Fruit fly (Drosophila melanogaster) whole organism, pupa: ENCODE data around the gene CG12268.

Experiments
- CG10348 ChIP-seq: fragments of 200-800 bp; sonication (Bioruptor generic); IDR thresholded peaks from 2 replicates; pipeline ENCODE4 v1.3.6; 2022; ENCODE audit warnings: missing biosample characterization, missing genetic modification characterization
- CG12605 ChIP-seq: fragments of 200-800 bp; sonication (Bioruptor generic); IDR thresholded peaks from 2 replicates; pipeline ENCODE4 v1.3.6; 2022; ENCODE audit warnings: missing biosample characterization, missing genetic modification characterization
- CG13204 ChIP-seq: fragments of 200-800 bp; sonication (Bioruptor generic); optimal IDR thresholded peaks from 2 replicates; lab custom pipeline; 2018; ENCODE audit warnings: missing biosample characterization, mild to moderate bottlenecking, missing genetic modification characterization, moderate library complexity
- CG14655 ChIP-seq: fragments of 200-800 bp; sonication (Bioruptor generic); optimal IDR thresholded peaks from 3 replicates; lab custom pipeline; 2017; ENCODE audit warnings: mild to moderate bottlenecking, missing biosample characterization, missing genetic modification reagents, missing genetic modification characterization
- CG15710 ChIP-seq: fragments of 200-800 bp; sonication (Bioruptor generic); optimal IDR thresholded peaks from 2 replicates; lab custom pipeline; 2018; ENCODE audit warnings: missing biosample characterization, mild to moderate bottlenecking, missing genetic modification characterization, moderate library complexity
- CG17806 ChIP-seq: fragments of 200-800 bp; sonication (Bioruptor generic); optimal IDR thresholded peaks from 2 replicates; lab custom pipeline; 2018; ENCODE audit warnings: missing biosample characterization, mild to moderate bottlenecking, missing genetic modification characterization, moderate library complexity
- CG32121 ChIP-seq: fragments of 200-800 bp; sonication (Bioruptor generic); IDR thresholded peaks from 2 replicates; pipeline ENCODE4 v1.3.6; 2022; ENCODE audit warnings: missing biosample characterization, missing genetic modification characterization
- CG34367 ChIP-seq: fragments of 200-800 bp; sonication (Bioruptor generic); optimal IDR thresholded peaks from 2 replicates; lab custom pipeline; 2018; ENCODE audit warnings: missing biosample characterization, mild to moderate bottlenecking, missing genetic modification characterization
- CG4496 ChIP-seq: fragments of 200-800 bp; sonication (Bioruptor generic); IDR thresholded peaks from 3 replicates; pipeline ENCODE4 v1.3.6; 2022; ENCODE audit warnings: missing biosample characterization, missing genetic modification characterization
- CG8159 ChIP-seq: fragments of 200-800 bp; sonication (Bioruptor generic); optimal IDR thresholded peaks from 3 replicates; lab custom pipeline; 2018; ENCODE audit warnings: missing biosample characterization, mild to moderate bottlenecking, missing genetic modification characterization, moderate library complexity
- CG8301 ChIP-seq: fragments of 200-800 bp; sonication (Bioruptor generic); optimal IDR thresholded peaks from 2 replicates; lab custom pipeline; 2018; ENCODE audit warnings: missing biosample characterization, mild to moderate bottlenecking, missing genetic modification characterization
- CG9948 ChIP-seq: fragments of 200-800 bp; sonication (Bioruptor generic); optimal IDR thresholded peaks from 2 replicates; lab custom pipeline; 2018; ENCODE audit warnings: missing biosample characterization, mild to moderate bottlenecking, missing genetic modification characterization, moderate library complexity
- D1 ChIP-seq: fragments of 200-800 bp; sonication (Bioruptor generic); optimal IDR thresholded peaks from 2 replicates; lab custom pipeline; 2018; ENCODE audit warnings: missing biosample characterization, mild to moderate bottlenecking, missing genetic modification characterization, moderate library complexity
- EcR ChIP-seq: fragments of 200-800 bp; sonication (Bioruptor generic); optimal IDR thresholded peaks from 3 replicates; lab custom pipeline; 2019; ENCODE audit warnings: missing biosample characterization, missing genetic modification characterization, mild to moderate bottlenecking, moderate library complexity, missing genetic modification reagents
- Ets98B ChIP-seq: fragments of 200-800 bp; sonication (Bioruptor generic); IDR thresholded peaks from 2 replicates; pipeline ENCODE4 v1.3.6; 2022; ENCODE audit warnings: missing biosample characterization, missing genetic modification characterization
- Pif1A ChIP-seq: fragments of 200-800 bp; sonication (Bioruptor generic); optimal IDR thresholded peaks from 3 replicates; lab custom pipeline; 2016; ENCODE audit warnings: missing biosample characterization, missing genetic modification characterization
- Pif1B ChIP-seq: fragments of 200-800 bp; sonication (Bioruptor generic); optimal IDR thresholded peaks from 3 replicates; lab custom pipeline; 2016; ENCODE audit warnings: missing biosample characterization, missing genetic modification characterization
- Snoo ChIP-seq: fragments of 200-800 bp; sonication (Bioruptor generic); optimal IDR thresholded peaks from 3 replicates; lab custom pipeline; 2017; ENCODE audit warnings: missing biosample characterization, mild to moderate bottlenecking, missing genetic modification characterization, inconsistent platforms
- fd96Ca ChIP-seq: fragments of 200-800 bp; sonication (Bioruptor generic); IDR thresholded peaks from 3 replicates; pipeline ENCODE4 v1.3.6; 2022; ENCODE audit warnings: missing biosample characterization, missing genetic modification characterization
- gl ChIP-seq: fragments of 200-800 bp; sonication (Bioruptor generic); optimal IDR thresholded peaks from 2 replicates; lab custom pipeline; 2018; ENCODE audit warnings: missing biosample characterization, mild to moderate bottlenecking, missing genetic modification characterization
- rn ChIP-seq: fragments of 200-800 bp; sonication (Bioruptor generic); IDR thresholded peaks from 2 replicates; pipeline ENCODE4 v1.3.6; 2022; ENCODE audit warnings: missing biosample characterization, missing genetic modification characterization

The CG12268 gene

dm6 chr3R:23964913-23965718 lies 16.9 kb upstream of the CG12268 start:
- TF ChIP-seq Ets98B (GFP tag; lab: Robert Waterston, UW) (0 out of 2 replicates have a peak, but pooled peaks have one; percentile 10), CG15710 (no peak), EcR (GFP tag; lab: Kevin White, UChicago) (no peak), CG14655 (GFP tag; lab: Kevin White, UChicago) (no peak), Snoo (tag; lab: Kevin White, UChicago) (no peak), gl (no peak)

dm6 chr3R:23962781-23963222 lies 14.6 kb upstream of the CG12268 start, which contains the start of gene CG31140:
Gene CG31140 (plus strand): TSS chr3R:23963180.
- peak; percentile 63; the same call in 1 of the 2 replicates for TF ChIP-seq Ets98B (GFP tag; lab: Robert Waterston, UW)
- peak; percentile 95 for TF ChIP-seq CG13204 (GFP tag; lab: Kevin White, UChicago)
- TF ChIP-seq CG17806 = no peak
- TF ChIP-seq Pif1B (GFP tag; lab: Kevin White, UChicago) = peak; percentile 49
- TF ChIP-seq fd96Ca (GFP tag; lab: Robert Waterston, UW) = 0 out of 3 replicates have a peak, but pooled peaks have one; percentile 57
- peak; percentile 32 for TF ChIP-seq CG14655 (GFP tag; lab: Kevin White, UChicago)
- no peak for TF ChIP-seq Pif1A (GFP tag; lab: Kevin White, UChicago)
- peak; percentile 63; the same call in 1 of the 2 replicates for TF ChIP-seq CG12605
- peak; percentile 81 for TF ChIP-seq CG4496 (GFP tag; lab: Robert Waterston, UW)
- TF ChIP-seq CG32121 (GFP tag; lab: Robert Waterston, UW) = peak; percentile 45; the same call in 1 of the 2 replicates
- TF ChIP-seq CG8159 (tag; lab: Kevin White, UChicago) = no peak

- no peak for TF ChIP-seq D1
- TF ChIP-seq CG32121 (GFP tag; lab: Robert Waterston, UW) = no peak
- no peak for TF ChIP-seq Ets98B (GFP tag; lab: Robert Waterston, UW)
- TF ChIP-seq CG10348 (GFP tag; lab: Robert Waterston, UW) = no peak
- TF ChIP-seq CG17806 = no peak
- TF ChIP-seq Pif1B (GFP tag; lab: Kevin White, UChicago) = no peak
- no peak for TF ChIP-seq CG8301 (tag; lab: Kevin White, UChicago)
Observed at dm6 chr3R:23960865-23961264, 12.6 kb upstream of the CG12268 start.

dm6 chr3R:23958091-23958838 lies 10.0 kb upstream of the CG12268 start, which contains the start of the genes GluProRS and AP-1sigma:
Gene GluProRS (minus strand): TSS chr3R:23958391.
Gene AP-1sigma (plus strand): TSS chr3R:23958651.
- TF ChIP-seq Ets98B (GFP tag; lab: Robert Waterston, UW) (peak; percentile 93), EcR (GFP tag; lab: Kevin White, UChicago) (no peak), CG4496 (GFP tag; lab: Robert Waterston, UW) (peak; percentile 97), CG10348 (GFP tag; lab: Robert Waterston, UW) (peak; percentile 89), CG13204 (GFP tag; lab: Kevin White, UChicago) (no peak), rn (GFP tag; lab: Robert Waterston, UW) (peak; percentile 91), CG32121 (GFP tag; lab: Robert Waterston, UW) (peak; percentile 91), Pif1B (GFP tag; lab: Kevin White, UChicago) (peak; percentile 81), CG15710 (peak; percentile 83), CG9948 (tag; lab: Kevin White, UChicago) (peak; percentile 82), Pif1A (GFP tag; lab: Kevin White, UChicago) (peak; percentile 81), CG8159 (tag; lab: Kevin White, UChicago) (peak; percentile 86), CG8301 (tag; lab: Kevin White, UChicago) (peak; percentile 79), CG34367 (tag; lab: Kevin White, UChicago) (peak; percentile 77), CG14655 (GFP tag; lab: Kevin White, UChicago) (no peak), CG12605 (peak; percentile 94), Snoo (tag; lab: Kevin White, UChicago) (peak; percentile 75), gl (peak; percentile 23), fd96Ca (GFP tag; lab: Robert Waterston, UW) (peak; percentile 86), D1 (no peak), CG17806 (peak; percentile 85)

- TF ChIP-seq CG12605 (peak; percentile 45; the same call in 1 of the 2 replicates), rn (GFP tag; lab: Robert Waterston, UW) (no peak), Snoo (tag; lab: Kevin White, UChicago) (peak; percentile 3), Pif1A (GFP tag; lab: Kevin White, UChicago) (peak; percentile 26), CG17806 (no peak), CG8159 (tag; lab: Kevin White, UChicago) (peak; percentile 3), gl (no peak), EcR (GFP tag; lab: Kevin White, UChicago) (peak; percentile 40), Ets98B (GFP tag; lab: Robert Waterston, UW) (peak; percentile 42; the same call in 1 of the 2 replicates), CG8301 (tag; lab: Kevin White, UChicago) (peak; percentile 20), CG9948 (tag; lab: Kevin White, UChicago) (no peak), Pif1B (GFP tag; lab: Kevin White, UChicago) (peak; percentile 50)
Observed at dm6 chr3R:23955380-23955779, 7.2 kb upstream of the CG12268 start.
